Worm (Caenorhabditis elegans) whole organism, L4/young adult: ENCODE results near the gene acs-6.
A peak's percentile ranks its signal among the peaks of the same experiment; 100 is the strongest.

ENCODE experiments used
- W03F9.2 ChIP-seq: fragments of 150-350 bp; optimal IDR thresholded peaks from 2 replicates; lab custom pipeline; 2014; ENCODE audit warnings: missing biosample characterization, missing genetic modification characterization
- dao-5 ChIP-seq: sonication (generic microtip); optimal IDR thresholded peaks from 2 replicates; lab custom pipeline; 2016; ENCODE audit warnings: missing genotype, missing genetic modification characterization, moderate library complexity, missing compliant biosample characterization
- him-1 ChIP-seq: sonication (generic microtip); optimal IDR thresholded peaks from 2 replicates; lab custom pipeline; 2016; ENCODE audit warnings: missing genotype, missing genetic modification reagents, missing genetic modification characterization, missing compliant biosample characterization

acs-6 gene

DNA sequence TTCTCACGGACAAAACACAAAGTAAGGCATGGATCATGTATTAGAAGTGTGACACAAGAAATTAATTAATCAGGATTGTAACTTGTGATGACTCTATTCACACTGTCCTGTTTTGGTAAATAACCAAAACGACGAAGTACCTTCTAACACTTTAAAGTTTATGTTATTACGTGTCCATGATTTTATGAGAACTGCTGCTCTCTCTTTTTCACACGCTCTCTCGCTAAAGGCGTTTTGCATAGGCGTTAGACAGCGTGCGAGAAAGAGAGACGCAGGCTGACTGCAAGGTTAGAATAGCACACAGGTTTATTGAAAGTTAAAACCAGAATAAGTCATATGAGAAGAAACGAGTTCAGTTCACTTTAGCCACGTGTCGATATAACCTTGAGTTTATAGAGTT is 28.3 kb downstream of the acs-6 start:
- TF ChIP-seq W03F9.2 (tag; lab: Kevin White, UChicago) (no peak), dao-5 (tag; lab: Kevin White, UChicago) (no peak), him-1 (no peak)

DNA sequence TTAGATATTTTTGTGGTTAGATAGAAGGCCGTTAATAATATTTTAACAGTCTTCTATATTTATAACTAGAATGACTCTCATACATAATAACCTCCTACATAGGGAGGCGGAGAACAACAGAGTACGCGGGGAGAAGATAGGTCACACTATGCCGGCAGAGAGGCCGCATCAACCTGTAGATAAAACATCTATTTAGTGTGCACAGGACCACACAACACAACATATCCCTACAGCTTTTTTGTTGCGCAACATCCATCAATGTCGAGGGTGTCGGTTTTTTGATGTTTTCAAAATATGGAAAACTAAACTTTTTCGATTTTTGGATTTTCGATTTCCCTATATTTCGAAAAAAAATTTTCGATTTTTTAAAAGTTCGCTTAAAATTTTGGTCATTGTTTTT is 29.0 kb downstream of the acs-6 start:
- no peak for TF ChIP-seq him-1
- no peak for TF ChIP-seq dao-5 (tag; lab: Kevin White, UChicago)
- TF ChIP-seq W03F9.2 (tag; lab: Kevin White, UChicago): no peak

DNA sequence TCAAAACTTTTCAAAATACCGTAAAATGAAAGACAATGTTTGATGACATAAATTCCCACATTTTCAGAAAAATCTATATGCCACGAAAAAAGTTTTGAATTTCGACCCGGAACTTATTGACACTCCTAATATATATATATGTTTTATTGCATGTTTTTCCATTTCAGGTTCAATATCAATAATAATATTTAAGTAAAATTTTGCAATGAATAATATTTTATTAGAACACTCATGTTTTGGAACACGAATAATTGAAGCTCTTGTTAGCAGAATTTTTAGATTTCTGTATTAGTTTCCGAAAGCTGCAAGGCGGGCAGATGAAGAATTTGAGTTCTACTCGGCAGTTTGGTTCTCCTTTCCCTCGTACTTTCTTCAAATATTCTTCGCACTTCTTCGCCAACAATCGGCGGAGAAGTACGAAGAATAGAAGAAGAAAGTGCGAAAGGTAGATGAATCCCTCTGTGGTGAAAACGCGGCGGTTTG is 31.6 kb downstream of the acs-6 start, which contains the start of gene T02G5.3:
Gene T02G5.3, plus strand, starts transcription at position 51 of the 483 bp plus-strand sequence.
- TF ChIP-seq W03F9.2 (tag; lab: Kevin White, UChicago) (no peak), him-1 (no peak), dao-5 (tag; lab: Kevin White, UChicago) (no peak)

DNA sequence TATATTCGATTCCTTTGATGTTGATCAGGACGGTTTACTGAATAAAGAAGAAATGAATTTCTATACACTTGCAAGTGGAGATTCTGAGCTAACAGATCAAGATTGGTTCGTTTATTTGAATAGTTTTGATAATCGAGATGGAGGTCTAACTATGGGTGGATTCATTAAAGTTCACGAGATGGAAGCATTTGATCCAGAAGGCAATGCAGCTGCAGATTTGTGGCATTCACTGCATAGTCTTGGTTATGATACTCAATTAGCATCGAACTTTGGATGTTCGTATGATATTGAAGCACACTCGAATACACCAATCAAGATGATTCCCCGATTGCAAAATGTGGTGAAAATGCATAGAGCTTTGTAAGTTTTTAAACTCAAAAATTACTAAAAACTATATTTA is 34.1 kb downstream of the acs-6 start:
- no peak for TF ChIP-seq dao-5 (tag; lab: Kevin White, UChicago)
- TF ChIP-seq him-1: no peak
- TF ChIP-seq W03F9.2 (tag; lab: Kevin White, UChicago): no peak

DNA sequence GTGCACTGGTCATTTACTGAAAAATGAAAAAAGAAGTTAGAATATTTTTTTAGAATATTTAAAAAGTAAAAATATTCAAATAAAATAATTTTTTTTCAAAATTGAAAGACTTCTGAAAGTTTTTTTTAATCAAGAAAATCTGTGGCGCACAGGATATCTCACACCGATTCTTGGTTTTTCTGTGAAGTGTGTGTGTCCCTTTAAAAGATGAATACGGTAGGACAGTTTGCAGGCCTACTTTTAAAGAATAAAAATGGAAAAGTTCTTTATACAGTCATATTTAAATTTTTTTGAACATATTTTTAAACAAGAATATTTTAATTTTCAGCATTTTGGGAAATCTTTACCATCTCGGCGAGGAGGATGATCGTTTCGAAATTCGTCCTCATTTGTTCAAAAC is 36.7 kb downstream of the acs-6 start, which contains the start of gene mct-5:
Gene mct-5, minus strand, starts transcription at position 16 of the 400 bp plus-strand sequence.
- TF ChIP-seq dao-5 (tag; lab: Kevin White, UChicago): no peak
- no peak for TF ChIP-seq W03F9.2 (tag; lab: Kevin White, UChicago)
- no peak for TF ChIP-seq him-1

- TF ChIP-seq dao-5 (tag; lab: Kevin White, UChicago) (no peak), him-1 (no peak), W03F9.2 (tag; lab: Kevin White, UChicago) (no peak)
Measured at ce11 chrII:7099231-7099630, 37.4 kb downstream of the acs-6 start.

ce11 chrII:7100838-7101237 is 39.0 kb downstream of the acs-6 start, which contains the start of gene mmaa-1:
Gene mmaa-1 (minus strand): TSS chrII:7101165.
- no peak for TF ChIP-seq dao-5 (tag; lab: Kevin White, UChicago)
- TF ChIP-seq him-1: no peak
- no peak for TF ChIP-seq W03F9.2 (tag; lab: Kevin White, UChicago)

ce11 chrII:7102288-7102687 is 40.5 kb downstream of the acs-6 start:
- TF ChIP-seq W03F9.2 (tag; lab: Kevin White, UChicago) (no peak), him-1 (no peak), dao-5 (tag; lab: Kevin White, UChicago) (no peak)

DNA sequence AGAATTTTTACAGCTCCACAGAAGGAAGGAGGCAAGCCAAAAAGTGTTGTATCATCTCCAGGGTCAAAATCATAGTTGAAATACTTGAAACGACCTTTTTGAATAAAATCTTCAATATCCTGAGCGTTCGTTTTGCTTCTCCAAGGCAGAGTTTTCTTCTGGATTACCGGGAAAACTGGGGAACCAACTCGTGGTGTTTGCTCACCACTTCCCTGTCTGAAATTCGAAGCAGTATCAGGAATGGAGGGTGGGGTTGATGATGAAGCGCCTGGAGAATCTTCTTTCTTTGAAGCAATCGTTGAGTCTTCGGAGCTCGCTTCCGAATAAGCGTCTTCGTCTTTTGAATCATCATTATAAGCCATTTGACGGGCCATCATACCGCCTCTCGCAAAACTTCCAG is 41.3 kb downstream of the acs-6 start:
- TF ChIP-seq dao-5 (tag; lab: Kevin White, UChicago): no peak
- no peak for TF ChIP-seq him-1
- no peak for TF ChIP-seq W03F9.2 (tag; lab: Kevin White, UChicago)

DNA sequence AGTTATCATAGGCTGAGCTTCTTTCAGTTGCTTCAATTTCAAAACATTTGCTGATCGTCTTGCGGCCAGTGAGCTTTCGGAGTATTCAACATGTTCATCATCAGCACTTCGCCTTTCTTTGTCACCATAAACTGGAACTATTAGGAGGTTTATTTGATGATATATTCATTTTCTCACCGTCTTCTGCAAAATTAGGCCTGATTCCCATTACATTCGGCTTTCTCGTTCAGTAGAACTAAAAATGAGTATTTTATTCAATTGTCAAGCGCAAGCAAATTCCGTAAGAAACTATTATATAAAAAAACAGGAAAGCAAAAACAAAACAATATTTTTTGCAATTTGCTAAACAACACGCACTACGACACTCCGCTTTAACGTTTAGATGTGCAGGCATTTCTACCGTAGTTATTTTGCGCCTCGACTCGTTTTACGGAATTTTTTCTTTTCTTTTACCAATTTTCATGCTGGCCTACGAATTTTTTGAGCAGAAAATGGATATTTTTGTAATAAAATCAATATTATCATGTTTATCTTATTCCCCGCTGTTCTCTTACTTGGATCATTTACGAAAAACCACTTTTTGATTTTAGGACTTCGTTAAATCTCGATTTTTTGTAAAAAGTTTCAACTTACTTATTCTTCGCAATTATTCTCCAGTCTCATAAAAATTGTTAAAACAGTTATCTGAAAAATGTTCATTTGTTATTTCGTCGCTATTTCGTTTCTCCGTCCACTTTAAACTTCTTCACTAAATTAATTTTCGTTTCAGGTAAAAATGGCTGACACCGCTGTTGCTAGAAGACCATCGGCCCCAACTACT is 43.2 kb downstream of the acs-6 start, which contains the start of the genes farl-11 and rpl-33:
Gene farl-11, minus strand, starts transcription at position 242 of the 820 bp plus-strand sequence.
Gene rpl-33, plus strand, starts transcription at position 770 of the 820 bp plus-strand sequence.
- TF ChIP-seq him-1 (peak; percentile 37), dao-5 (tag; lab: Kevin White, UChicago) (no peak), W03F9.2 (tag; lab: Kevin White, UChicago) (peak; percentile 86)

ce11 chrII:7106313-7106712 is 44.5 kb downstream of the acs-6 start:
- TF ChIP-seq W03F9.2 (tag; lab: Kevin White, UChicago) (no peak), dao-5 (tag; lab: Kevin White, UChicago) (no peak), him-1 (no peak)

- no peak for TF ChIP-seq dao-5 (tag; lab: Kevin White, UChicago)
- no peak for TF ChIP-seq W03F9.2 (tag; lab: Kevin White, UChicago)
- no peak for TF ChIP-seq him-1
Measured at ce11 chrII:7109956-7110355, 48.1 kb downstream of the acs-6 start, which contains the start of gene F10E7.9. Gene F10E7.9 (minus strand): TSS chrII:7110056.

DNA sequence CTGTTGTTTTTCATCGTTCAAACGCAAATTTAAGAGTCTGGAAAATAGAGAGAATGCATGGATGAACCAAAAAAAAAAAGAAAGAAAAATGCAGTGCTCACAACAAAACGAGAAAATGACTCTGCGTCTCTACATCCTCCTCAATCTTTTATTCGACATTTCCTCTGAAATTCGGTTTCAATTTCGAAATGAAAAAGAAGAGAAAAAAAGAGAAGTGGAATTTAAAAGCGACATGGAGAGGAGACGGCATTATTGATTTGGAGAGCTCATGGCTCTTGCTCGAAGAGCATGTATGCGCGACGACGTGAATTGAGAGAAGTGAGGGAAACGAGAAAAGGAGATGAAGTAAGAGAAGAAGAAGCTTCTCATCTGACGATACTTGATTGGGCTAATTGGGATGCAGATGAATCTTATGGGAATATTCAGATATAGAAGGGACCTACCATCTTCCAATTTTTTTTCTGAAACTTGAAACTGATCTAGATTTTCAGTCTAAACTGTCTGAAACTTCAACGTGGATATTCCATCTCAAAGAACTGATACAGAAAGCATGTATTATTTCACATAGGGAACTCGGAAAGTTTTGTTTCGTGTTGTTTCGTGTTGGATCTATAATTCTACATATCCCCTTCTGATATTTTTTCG is 49.3 kb downstream of the acs-6 start:
- TF ChIP-seq him-1: no peak
- TF ChIP-seq dao-5 (tag; lab: Kevin White, UChicago): no peak
- no peak for TF ChIP-seq W03F9.2 (tag; lab: Kevin White, UChicago)

DNA sequence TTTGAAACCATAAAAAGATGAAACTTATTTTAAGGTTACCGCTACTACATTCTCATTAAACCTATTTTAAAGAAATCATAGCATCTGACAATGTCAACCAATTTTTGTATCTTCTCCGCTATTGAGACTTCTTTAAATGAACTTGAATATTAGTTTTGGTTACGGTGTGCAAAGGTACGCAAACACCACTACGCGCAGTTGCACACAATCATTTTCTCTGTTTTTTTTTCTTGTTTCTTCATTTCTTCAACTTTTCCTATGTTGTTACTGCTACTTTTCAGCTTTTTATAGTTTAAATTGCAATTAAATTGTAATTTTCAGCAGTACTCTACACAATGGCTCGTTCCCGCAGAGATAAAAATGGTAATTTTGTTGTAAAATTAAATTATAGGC is 49.8 kb downstream of the acs-6 start, which contains the start of gene F10E7.5:
Gene F10E7.5, plus strand, starts transcription at position 322 of the 393 bp plus-strand sequence.
- no peak for TF ChIP-seq W03F9.2 (tag; lab: Kevin White, UChicago)
- peak; percentile 51 for TF ChIP-seq him-1
